Worm (Caenorhabditis elegans) whole organism, L4 larva: ENCODE measurements around the gene sdn-1.
A peak's percentile ranks its signal among the peaks of the same experiment; 100 is the strongest.

Source experiments
- D1046.2 ChIP-seq: fragments of 200-800 bp; sonication (Bioruptor generic); IDR thresholded peaks from 2 replicates; pipeline ENCODE4 v1.3.6; 2022; ENCODE audit warnings: missing genetic modification characterization, missing compliant biosample characterization
- F10B5.3 ChIP-seq: sonication (generic microtip); optimal IDR thresholded peaks from 2 replicates; lab custom pipeline; 2016; ENCODE audit warnings: mild to moderate bottlenecking, missing genetic modification characterization, missing compliant biosample characterization
- Y75B8A.6 ChIP-seq: fragments of 200-800 bp; sonication (Bioruptor generic); IDR thresholded peaks from 2 replicates; pipeline ENCODE4 v1.3.6; 2022; ENCODE audit warnings: missing genetic modification reagents, missing genetic modification characterization, missing compliant biosample characterization
- ZK337.2 ChIP-seq: fragments of 200-800 bp; sonication (Bioruptor generic); IDR thresholded peaks from 2 replicates; pipeline ENCODE4 v1.3.6; 2022; ENCODE audit warnings: missing genetic modification reagents, missing genetic modification characterization, missing compliant biosample characterization
- ama-1 ChIP-seq: fragments of 150-350 bp; optimal IDR thresholded peaks from 2 replicates; lab custom pipeline; 2014; ENCODE audit warnings: inconsistent platforms, mixed read lengths
- ceh-20 ChIP-seq: fragments of 200-800 bp; sonication (Bioruptor generic); IDR thresholded peaks from 2 replicates; pipeline ENCODE4 v1.3.6; 2022; ENCODE audit warnings: missing genetic modification reagents, missing genetic modification characterization, missing compliant biosample characterization
- ceh-62 ChIP-seq: sonication (generic microtip); optimal IDR thresholded peaks from 2 replicates; lab custom pipeline; 2017; ENCODE audit warnings: missing biosample characterization, missing genetic modification characterization
- ceh-82 ChIP-seq: sonication (generic microtip); optimal IDR thresholded peaks from 2 replicates; lab custom pipeline; 2017; ENCODE audit warnings: missing biosample characterization, missing genetic modification characterization
- ces-1 ChIP-seq: fragments of 150-350 bp; sonication (generic microtip); optimal IDR thresholded peaks from 4 replicates; lab custom pipeline; 2014; ENCODE audit warnings: missing biosample characterization, missing genetic modification reagents, missing genetic modification characterization
- ctbp-1 ChIP-seq: fragments of 200-800 bp; sonication (Bioruptor generic); IDR thresholded peaks from 2 replicates; pipeline ENCODE4 v1.3.6; 2022; ENCODE audit warnings: missing genetic modification reagents, missing genetic modification characterization, missing compliant biosample characterization
- daf-12 ChIP-seq: fragments of 150-350 bp; optimal IDR thresholded peaks from 2 replicates; lab custom pipeline; 2014; ENCODE audit warnings: missing biosample characterization, missing genetic modification reagents, missing genetic modification characterization
- dmd-6 ChIP-seq: fragments of 200-800 bp; sonication (Bioruptor generic); IDR thresholded peaks from 2 replicates; pipeline ENCODE4 v1.3.6; 2022; ENCODE audit warnings: missing genetic modification reagents, missing genetic modification characterization, missing compliant biosample characterization
- dmd-8 ChIP-seq: fragments of 200-800 bp; sonication (Bioruptor generic); IDR thresholded peaks from 2 replicates; pipeline ENCODE4 v1.3.6; 2022; ENCODE audit warnings: missing genetic modification characterization, missing compliant biosample characterization
- duxl-1 ChIP-seq: sonication (generic microtip); optimal IDR thresholded peaks from 2 replicates; lab custom pipeline; 2016; ENCODE audit warnings: mild to moderate bottlenecking, missing genetic modification characterization, moderate library complexity, missing compliant biosample characterization; ENCODE audit not compliant: poor library complexity
- egl-27 ChIP-seq: sonication (generic microtip); optimal IDR thresholded peaks from 3 replicates; lab custom pipeline; 2017; ENCODE audit warnings: missing biosample characterization, missing genetic modification reagents, missing genetic modification characterization
- fkh-10 ChIP-seq: fragments of 150-350 bp; optimal IDR thresholded peaks from 2 replicates; lab custom pipeline; 2014; ENCODE audit warnings: missing biosample characterization, missing genetic modification reagents, missing genetic modification characterization
- fos-1 ChIP-seq: fragments of 150-350 bp; optimal IDR thresholded peaks from 2 replicates; lab custom pipeline; 2014; ENCODE audit warnings: missing biosample characterization, missing genetic modification characterization
- gei-8 ChIP-seq: fragments of 200-800 bp; sonication (Bioruptor generic); optimal IDR thresholded peaks from 2 replicates; lab custom pipeline; 2018; ENCODE audit warnings: mild to moderate bottlenecking, missing genetic modification characterization, missing compliant biosample characterization
- hif-1 ChIP-seq, 2 experiments: sonication (generic microtip); optimal IDR thresholded peaks; 2 replicates each; lab custom pipeline; 2016 to 2017; ENCODE audit warnings: missing compliant biosample characterization in 2 of 2, missing genetic modification characterization in 2 of 2, missing genetic modification reagents in 2 of 2, missing genotype in 2 of 2, mild to moderate bottlenecking in 1 of 2
- hlh-11 ChIP-seq: fragments of 200-800 bp; sonication (Bioruptor generic); optimal IDR thresholded peaks from 2 replicates; lab custom pipeline; 2018; ENCODE audit warnings: mild to moderate bottlenecking, missing genetic modification characterization, missing compliant biosample characterization
- hmg-1.1 ChIP-seq: fragments of 200-800 bp; sonication (Bioruptor generic); IDR thresholded peaks from 2 replicates; pipeline ENCODE4 v1.3.6; 2022; ENCODE audit warnings: missing genetic modification reagents, missing genetic modification characterization, missing compliant biosample characterization
- lim-7 ChIP-seq: fragments of 200-800 bp; sonication (Bioruptor generic); IDR thresholded peaks from 2 replicates; pipeline ENCODE4 v1.3.6; 2022; ENCODE audit warnings: missing genetic modification characterization, missing compliant biosample characterization
- lin-13 ChIP-seq: fragments of 150-350 bp; optimal IDR thresholded peaks from 2 replicates; lab custom pipeline; 2014; ENCODE audit warnings: missing biosample characterization, missing genetic modification reagents, missing genetic modification characterization
- lsy-2 ChIP-seq, 2 experiments: fragments of 150-350 bp in 1 of 2; sonication (generic microtip) in 1 of 2; optimal IDR thresholded peaks; 2 replicates each; lab custom pipeline; 2014 to 2017; ENCODE audit warnings: missing biosample characterization in 2 of 2, missing genetic modification characterization in 2 of 2
- mep-1 ChIP-seq: fragments of 150-350 bp; sonication (generic microtip); optimal IDR thresholded peaks from 3 replicates; lab custom pipeline; 2014; ENCODE audit warnings: missing biosample characterization, missing genetic modification characterization
- nhr-102 ChIP-seq: sonication (generic microtip); optimal IDR thresholded peaks from 2 replicates; lab custom pipeline; 2016; ENCODE audit warnings: mild to moderate bottlenecking, missing genetic modification characterization, moderate library complexity, missing compliant biosample characterization
- nhr-11 ChIP-seq: fragments of 150-350 bp; optimal IDR thresholded peaks from 2 replicates; lab custom pipeline; 2014; ENCODE audit warnings: missing biosample characterization, missing genetic modification characterization
- nhr-42 ChIP-seq: fragments of 200-800 bp; sonication (Bioruptor generic); IDR thresholded peaks from 2 replicates; pipeline ENCODE4 v1.3.6; 2022; ENCODE audit warnings: missing genetic modification characterization, missing compliant biosample characterization
- nhr-48 ChIP-seq: sonication (generic microtip); optimal IDR thresholded peaks from 2 replicates; lab custom pipeline; 2016; ENCODE audit warnings: mild to moderate bottlenecking, missing genetic modification characterization, missing compliant biosample characterization
- nhr-6 ChIP-seq: fragments of 150-350 bp; optimal IDR thresholded peaks from 2 replicates; lab custom pipeline; 2014; ENCODE audit warnings: missing biosample characterization, missing genetic modification characterization
- pha-4 ChIP-seq, 2 experiments: fragments of 150-350 bp in 1 of 2; fragments of 200-800 bp in 1 of 2; sonication (Bioruptor generic) in 1 of 2; IDR thresholded peaks in 1 of 2; optimal IDR thresholded peaks in 1 of 2; 2 replicates each; pipeline versions ENCODE4 v1.3.6 to Lab custom; 2014 to 2022; ENCODE audit warnings: missing genetic modification characterization in 2 of 2, missing genetic modification reagents in 2 of 2, missing biosample characterization in 1 of 2, missing compliant biosample characterization in 1 of 2
- php-3 ChIP-seq: fragments of 200-800 bp; sonication (Bioruptor generic); IDR thresholded peaks from 2 replicates; pipeline ENCODE4 v1.3.6; 2022; ENCODE audit warnings: missing genetic modification reagents, missing genetic modification characterization, missing compliant biosample characterization
- saeg-2 ChIP-seq: fragments of 200-800 bp; sonication (Bioruptor generic); IDR thresholded peaks from 2 replicates; pipeline ENCODE4 v1.3.6; 2022; ENCODE audit warnings: missing genetic modification reagents, missing genetic modification characterization, missing compliant biosample characterization
- sdz-12 ChIP-seq: fragments of 200-800 bp; sonication (Bioruptor generic); optimal IDR thresholded peaks from 2 replicates; lab custom pipeline; 2018; ENCODE audit warnings: mild to moderate bottlenecking, missing genetic modification characterization, missing compliant biosample characterization
- tra-1 ChIP-seq: fragments of 200-800 bp; sonication (Bioruptor generic); IDR thresholded peaks from 2 replicates; pipeline ENCODE4 v1.3.6; 2022; ENCODE audit warnings: missing genetic modification reagents, missing genetic modification characterization, missing compliant biosample characterization
- unc-39 ChIP-seq: sonication (generic microtip); optimal IDR thresholded peaks from 2 replicates; lab custom pipeline; 2017; ENCODE audit warnings: missing biosample characterization, missing genetic modification characterization
- unc-62 ChIP-seq, 3 experiments: fragments of 150-350 bp in 1 of 3; sonication (generic microtip); optimal IDR thresholded peaks in 2 of 3; peaks in 1 of 3; 1 replicate in 1 of 3; 2 replicates in 2 of 3; lab custom pipeline; 2014 to 2017; ENCODE audit warnings: missing biosample characterization in 3 of 3, missing genetic modification characterization in 3 of 3, missing genetic modification reagents in 3 of 3, missing genotype in 1 of 3
- vab-7 ChIP-seq: fragments of 200-800 bp; sonication (Bioruptor generic); IDR thresholded peaks from 2 replicates; pipeline ENCODE4 v1.3.6; 2022; ENCODE audit warnings: missing genetic modification reagents, missing genetic modification characterization, missing compliant biosample characterization
- zag-1 ChIP-seq: fragments of 150-350 bp; optimal IDR thresholded peaks from 2 replicates; lab custom pipeline; 2014; ENCODE audit warnings: missing biosample characterization, missing genetic modification characterization
- zip-11 ChIP-seq: fragments of 200-800 bp; sonication (Bioruptor generic); IDR thresholded peaks from 2 replicates; pipeline ENCODE4 v1.3.6; 2022; ENCODE audit warnings: missing genetic modification characterization, missing compliant biosample characterization

sdn-1 gene

ce11 chrX:10576410-10576809 is 16.7 kb downstream of the sdn-1 start (continued):
- TF ChIP-seq fkh-10 (GFP tag; lab: Kevin White, UChicago) (no peak), hlh-11 (tag; lab: Kevin White, UChicago) (peak; percentile 30), unc-39 (tag; lab: Kevin White, UChicago) (no peak), nhr-102 (tag; lab: Kevin White, UChicago) (no peak), dmd-8 (no peak), ceh-20 (GFP tag; lab: Robert Waterston, UW) (no peak), ctbp-1 (no peak), tra-1 (GFP tag; lab: Robert Waterston, UW) (no peak), F10B5.3 (tag; lab: Kevin White, UChicago) (no peak), ZK337.2 (GFP tag; lab: Robert Waterston, UW) (no peak), sdz-12 (no peak), lsy-2 (tag; optimal IDR thresholded peaks at IDR 0.05; lab: Kevin White, UChicago) (peak; percentile 28 to 87), dmd-6 (GFP tag; lab: Robert Waterston, UW) (peak; percentile 32; the same call in 1 of the 2 replicates), ces-1 (GFP tag; lab: Kevin White, UChicago) (no peak), ceh-62 (tag; lab: Kevin White, UChicago) (no peak), lim-7 (GFP tag; lab: Robert Waterston, UW) (no peak), vab-7 (GFP tag; lab: Robert Waterston, UW) (no peak), hmg-1.1 (GFP tag; lab: Robert Waterston, UW) (peak; percentile 46), lin-13 (peak; percentile 82), nhr-11 (tag; lab: Kevin White, UChicago) (peak; percentile 71), fos-1 (tag; lab: Kevin White, UChicago) (no peak), ama-1 (lab: Kevin White, UChicago) (no peak), zip-11 (GFP tag; lab: Robert Waterston, UW) (no peak), saeg-2 (GFP tag; lab: Robert Waterston, UW) (no peak), Y75B8A.6 (GFP tag; lab: Robert Waterston, UW) (no peak), ceh-82 (tag; lab: Kevin White, UChicago) (no peak), daf-12 (tag; lab: Kevin White, UChicago) (no peak), duxl-1 (tag; lab: Kevin White, UChicago) (no peak), zag-1 (tag; lab: Kevin White, UChicago) (no peak), nhr-42 (GFP tag; lab: Robert Waterston, UW) (no peak), gei-8 (no peak), pha-4 (GFP tag; IDR thresholded peaks at IDR 0.05; lab: Robert Waterston, UW) (no peak), pha-4 (tag; optimal IDR thresholded peaks at IDR 0.05; lab: Kevin White, UChicago) (peak; percentile 71), php-3 (no peak), hif-1 (tag; optimal IDR thresholded peaks at IDR 0.05; lab: Kevin White, UChicago) (no peak), nhr-48 (no peak), mep-1 (tag; lab: Kevin White, UChicago) (peak; percentile 66), nhr-6 (tag; lab: Kevin White, UChicago) (no peak)

ce11 chrX:10569185-10569584 is 23.9 kb downstream of the sdn-1 start, which contains the start of gene bet-2:
bet-2 (plus strand) TSS chrX:10569273.
- no peak for TF ChIP-seq D1046.2
- peak in 1 of 2 experiments; percentile 97 for TF ChIP-seq unc-62 (GFP tag; optimal IDR thresholded peaks at IDR 0.05 in 1 of 2; lab: Kevin White, UChicago)
- TF ChIP-seq unc-62 (tag; optimal IDR thresholded peaks at IDR 0.05; lab: Kevin White, UChicago) = no peak
- no peak for TF ChIP-seq nhr-11 (tag; lab: Kevin White, UChicago)
- no peak for TF ChIP-seq egl-27 (tag; lab: Kevin White, UChicago)
- TF ChIP-seq zag-1 (tag; lab: Kevin White, UChicago) = no peak
- no peak for TF ChIP-seq saeg-2 (GFP tag; lab: Robert Waterston, UW)
